Fruit fly (Drosophila melanogaster) whole organism, wandering third instar larva: ENCODE data around the gene Acsf2.

Experiments used
- Abd-B ChIP-seq: fragments of >200 bp; optimal IDR thresholded peaks from 2 replicates; lab custom pipeline; 2017; ENCODE audit warnings: missing biosample characterization, missing genetic modification characterization
- CG32264 ChIP-seq: fragments of 200-800 bp; sonication (Bioruptor generic); optimal IDR thresholded peaks from 2 replicates; lab custom pipeline; 2016; ENCODE audit warnings: missing biosample characterization, missing genetic modification characterization
- CG9705 ChIP-seq: fragments of 200-800 bp; sonication (Bioruptor generic); optimal IDR thresholded peaks from 2 replicates; lab custom pipeline; 2018; ENCODE audit warnings: missing biosample characterization, mild to moderate bottlenecking, missing genetic modification characterization
- CrebA ChIP-seq: fragments of 200-800 bp; sonication (Bioruptor generic); optimal IDR thresholded peaks from 2 replicates; lab custom pipeline; 2016; ENCODE audit warnings: missing biosample characterization, mild to moderate bottlenecking, missing genetic modification characterization, borderline replicate concordance
- Dfd ChIP-seq: fragments of >200 bp; optimal IDR thresholded peaks from 2 replicates; lab custom pipeline; 2017; ENCODE audit warnings: missing biosample characterization, missing genetic modification characterization
- Dif ChIP-seq: fragments of 200-275, 200-300 bp; sonication (Bioruptor generic); optimal IDR thresholded peaks from 2 replicates; lab custom pipeline; 2018; ENCODE audit warnings: missing biosample characterization, missing genetic modification characterization; ENCODE audit not compliant: partially characterized antibody
- GATAd ChIP-seq: sonication (Bioruptor generic); optimal IDR thresholded peaks from 2 replicates; lab custom pipeline; 2016; ENCODE audit warnings: missing biosample characterization, missing genetic modification characterization
- HLH106 ChIP-seq: fragments of 200-800 bp; optimal IDR thresholded peaks from 3 replicates; lab custom pipeline; 2019; ENCODE audit warnings: missing biosample characterization, mild to moderate bottlenecking, missing genetic modification characterization, moderate library complexity
- Hnf4 ChIP-seq: fragments of 200-800 bp; sonication (Bioruptor generic); optimal IDR thresholded peaks from 2 replicates; lab custom pipeline; 2016; ENCODE audit warnings: missing biosample characterization, mild to moderate bottlenecking, missing genetic modification characterization
- Hr78 ChIP-seq: fragments of >200 bp; optimal IDR thresholded peaks from 2 replicates; lab custom pipeline; 2017; ENCODE audit warnings: missing biosample characterization, missing genetic modification characterization
- Hr83 ChIP-seq: fragments of 200-300 bp; sonication (Bioruptor generic); optimal IDR thresholded peaks from 2 replicates; lab custom pipeline; 2016; ENCODE audit warnings: missing biosample characterization, mild to moderate bottlenecking, missing genetic modification characterization, moderate library complexity; ENCODE audit not compliant: poor library complexity, severe bottlenecking
- Jra ChIP-seq: sonication (Bioruptor generic); optimal IDR thresholded peaks from 2 replicates; lab custom pipeline; 2016; ENCODE audit warnings: missing biosample characterization, missing genetic modification characterization
- Mio ChIP-seq: sonication (Bioruptor generic); optimal IDR thresholded peaks from 2 replicates; lab custom pipeline; 2016; ENCODE audit warnings: missing biosample characterization, missing genetic modification characterization
- Myc ChIP-seq: fragments of >200 bp; optimal IDR thresholded peaks from 2 replicates; lab custom pipeline; 2017
- N ChIP-seq: fragments of >200 bp; optimal IDR thresholded peaks from 2 replicates; lab custom pipeline; 2018; ENCODE audit warnings: missing biosample characterization, missing external identifiers, missing genetic modification characterization
- OdsH ChIP-seq: fragments of 200-800 bp; sonication (Bioruptor generic); optimal IDR thresholded peaks from 2 replicates; lab custom pipeline; 2016; ENCODE audit warnings: missing biosample characterization, mild to moderate bottlenecking, missing genetic modification characterization
- Rel ChIP-seq, 2 experiments: fragments of 200-800 bp; sonication (Bioruptor generic) in 1 of 2; optimal IDR thresholded peaks; 2 replicates in 1 of 2; 3 replicates in 1 of 2; lab custom pipeline; 2016 to 2019; ENCODE audit warnings: mild to moderate bottlenecking in 2 of 2, missing biosample characterization in 2 of 2, missing genetic modification characterization in 2 of 2, moderate library complexity in 1 of 2
- Sp1 ChIP-seq: fragments of 200-800 bp; sonication (Bioruptor generic); optimal IDR thresholded peaks from 3 replicates; lab custom pipeline; 2019; ENCODE audit warnings: missing biosample characterization, mild to moderate bottlenecking, missing genetic modification characterization, moderate library complexity
- Vsx2 ChIP-seq: fragments of 200-300, 225-300 bp; sonication (Bioruptor generic); optimal IDR thresholded peaks from 2 replicates; lab custom pipeline; 2018; ENCODE audit warnings: missing biosample characterization, missing genetic modification characterization; ENCODE audit not compliant: partially characterized antibody
- br ChIP-seq: fragments of 200-800 bp; sonication (Bioruptor generic); optimal IDR thresholded peaks from 2 replicates; lab custom pipeline; 2016; ENCODE audit warnings: missing biosample characterization, missing genetic modification characterization
- brk ChIP-seq: fragments of 200-800 bp; sonication (Bioruptor generic); optimal IDR thresholded peaks from 2 replicates; lab custom pipeline; 2016; ENCODE audit warnings: missing biosample characterization, mild to moderate bottlenecking, missing genetic modification characterization
- dl ChIP-seq, 2 experiments: fragments of 175-275, 200-275 bp in 1 of 2; fragments of 200-275 bp in 1 of 2; sonication (Bioruptor generic); optimal IDR thresholded peaks; lab custom pipeline; 2018; ENCODE audit warnings: mild to moderate bottlenecking in 2 of 2, missing biosample characterization in 2 of 2, missing genetic modification characterization in 2 of 2, moderate library complexity in 2 of 2; ENCODE audit not compliant: partially characterized antibody in 2 of 2, insufficient read depth in 1 of 2
- dmrt93B ChIP-seq: fragments of 200-800 bp; sonication (Bioruptor generic); optimal IDR thresholded peaks from 2 replicates; lab custom pipeline; 2018; ENCODE audit warnings: missing biosample characterization, mild to moderate bottlenecking, missing genetic modification characterization
- dsf ChIP-seq: sonication (Bioruptor generic); optimal IDR thresholded peaks from 2 replicates; lab custom pipeline; 2016; ENCODE audit warnings: missing biosample characterization, missing genetic modification characterization, borderline replicate concordance
- ey ChIP-seq: fragments of 200-800 bp; sonication (Bioruptor generic); optimal IDR thresholded peaks from 2 replicates; lab custom pipeline; 2016; ENCODE audit warnings: missing biosample characterization, missing genetic modification characterization
- foxo ChIP-seq, 2 experiments: fragments of 200-800 bp; sonication (Bioruptor generic); optimal IDR thresholded peaks; 2 replicates in 1 of 2; 3 replicates in 1 of 2; lab custom pipeline; 2016 to 2017; ENCODE audit warnings: missing biosample characterization in 2 of 2, missing genetic modification characterization in 2 of 2
- fru ChIP-seq: fragments of 200-800 bp; sonication (Bioruptor generic); optimal IDR thresholded peaks from 3 replicates; lab custom pipeline; 2016; ENCODE audit warnings: missing biosample characterization, mild to moderate bottlenecking, missing genetic modification characterization
- h ChIP-seq: fragments of 200-800 bp; sonication (Bioruptor generic); optimal IDR thresholded peaks from 3 replicates; lab custom pipeline; 2016; ENCODE audit warnings: missing biosample characterization, mild to moderate bottlenecking, missing genetic modification characterization
- jim ChIP-seq: fragments of 175-275, 200-325 bp; sonication (Bioruptor generic); optimal IDR thresholded peaks from 2 replicates; lab custom pipeline; 2016; ENCODE audit warnings: missing biosample characterization, mild to moderate bottlenecking, missing genetic modification characterization
- lola ChIP-seq: fragments of >200 bp; optimal IDR thresholded peaks from 2 replicates; lab custom pipeline; 2017; ENCODE audit warnings: missing biosample characterization, missing genetic modification characterization
- pan ChIP-seq: fragments of >200 bp; optimal IDR thresholded peaks from 2 replicates; lab custom pipeline; 2017
- psq ChIP-seq: fragments of 200-800 bp; sonication (Bioruptor generic); optimal IDR thresholded peaks from 3 replicates; lab custom pipeline; 2017; ENCODE audit warnings: missing biosample characterization, mild to moderate bottlenecking, missing genetic modification characterization, moderate library complexity
- rgr ChIP-seq: fragments of 200-800 bp; sonication (Bioruptor generic); optimal IDR thresholded peaks from 3 replicates; lab custom pipeline; 2016; ENCODE audit warnings: missing biosample characterization, mild to moderate bottlenecking, missing genetic modification characterization
- sage ChIP-seq: fragments of 200-800 bp; sonication (Bioruptor generic); optimal IDR thresholded peaks from 2 replicates; lab custom pipeline; 2016; ENCODE audit warnings: missing biosample characterization, mild to moderate bottlenecking, missing genetic modification characterization
- sv ChIP-seq: fragments of 200-800 bp; sonication (Bioruptor generic); optimal IDR thresholded peaks from 3 replicates; lab custom pipeline; 2016; ENCODE audit warnings: missing biosample characterization, missing genetic modification characterization
- tai ChIP-seq: sonication (Bioruptor generic); optimal IDR thresholded peaks from 2 replicates; lab custom pipeline; 2016; ENCODE audit warnings: missing biosample characterization, missing genetic modification characterization
- usp ChIP-seq: fragments of >200 bp; optimal IDR thresholded peaks from 2 replicates; lab custom pipeline; 2017; ENCODE audit warnings: missing biosample characterization, missing genetic modification characterization
- woc ChIP-seq: sonication (Bioruptor generic); optimal IDR thresholded peaks from 2 replicates; lab custom pipeline; 2016; ENCODE audit warnings: missing biosample characterization, mild to moderate bottlenecking, missing genetic modification characterization

Acsf2 gene

dm6 chr2L:5305240-5305875 lies 36.7 kb downstream of the Acsf2 start:
- no peak for TF ChIP-seq lola
- no peak for TF ChIP-seq HLH106
- TF ChIP-seq Rel (GFP tag; optimal IDR thresholded peaks at IDR 0.05; lab: Kevin White, UChicago), result peak; percentile 73
- TF ChIP-seq Rel (tag; optimal IDR thresholded peaks at IDR 0.05; lab: Kevin White, UChicago), result peak; percentile 78
- no peak for TF ChIP-seq usp
- no peak for TF ChIP-seq dmrt93B (GFP tag; lab: Kevin White, UChicago)
- TF ChIP-seq brk, result peak; percentile 20
- no peak for TF ChIP-seq Abd-B (GFP tag; lab: Kevin White, UChicago)
- no peak for TF ChIP-seq dsf (GFP tag; lab: Kevin White, UChicago)
- peak; percentile 4 for TF ChIP-seq Hnf4
- no peak for TF ChIP-seq Hr78
- no peak for TF ChIP-seq sv
- TF ChIP-seq foxo (GFP tag; optimal IDR thresholded peaks at IDR 0.05; lab: Kevin White, UChicago), result peak in 1 of 2 experiments; percentile 20
- peak; percentile 35 for TF ChIP-seq rgr (GFP tag; lab: Kevin White, UChicago)
- TF ChIP-seq CrebA (GFP tag; lab: Kevin White, UChicago), result peak; percentile 80
- TF ChIP-seq jim, result peak; percentile 71
- TF ChIP-seq ey, result peak; percentile 13
- peak; percentile 65 for TF ChIP-seq br
- peak; percentile 11 for TF ChIP-seq sage (GFP tag; lab: Kevin White, UChicago)
- no peak for TF ChIP-seq CG32264 (GFP tag; lab: Kevin White, UChicago)
- TF ChIP-seq Vsx2 (GFP tag; lab: Kevin White, UChicago), result peak; percentile 3
- peak; percentile 45 for TF ChIP-seq fru
- TF ChIP-seq Hr83 (GFP tag; lab: Kevin White, UChicago), result peak; percentile 22
- no peak for TF ChIP-seq Dif (GFP tag; lab: Kevin White, UChicago)
- TF ChIP-seq Jra (GFP tag; lab: Kevin White, UChicago), result peak; percentile 25
- peak in 1 of 2 experiments; percentile 11 for TF ChIP-seq dl (GFP tag; optimal IDR thresholded peaks at IDR 0.05; lab: Kevin White, UChicago; ENCODE audit: insufficient read depth in 1 of 2, partially characterized antibody in 2 of 2)
- TF ChIP-seq CG9705 (GFP tag; lab: Kevin White, UChicago), result no peak
- TF ChIP-seq Myc (lab: Kevin White, UChicago), result no peak
- peak; percentile 33 for TF ChIP-seq Sp1 (GFP tag; lab: Kevin White, UChicago)
- peak; percentile 35 for TF ChIP-seq OdsH (GFP tag; lab: Kevin White, UChicago)
- no peak for TF ChIP-seq pan (lab: Kevin White, UChicago)
- peak; percentile 80 for TF ChIP-seq psq (GFP tag; lab: Kevin White, UChicago)
- TF ChIP-seq Mio, result peak; percentile 5
- TF ChIP-seq h (GFP tag; lab: Kevin White, UChicago), result peak; percentile 80
- no peak for TF ChIP-seq Dfd (GFP tag; lab: Kevin White, UChicago)
- peak; percentile 6 for TF ChIP-seq N (GFP tag; lab: Kevin White, UChicago)
- no peak for TF ChIP-seq GATAd (GFP tag; lab: Kevin White, UChicago)
- TF ChIP-seq woc (GFP tag; lab: Kevin White, UChicago), result no peak
- peak; percentile 64 for TF ChIP-seq tai (GFP tag; lab: Kevin White, UChicago)

dm6 chr2L:5304367-5304766 lies 37.7 kb downstream of the Acsf2 start:
- TF ChIP-seq br (no peak), Mio (no peak), Myc (lab: Kevin White, UChicago) (no peak), foxo (GFP tag; optimal IDR thresholded peaks at IDR 0.05; lab: Kevin White, UChicago) (no peak), sv (no peak), psq (GFP tag; lab: Kevin White, UChicago) (no peak), pan (lab: Kevin White, UChicago) (no peak), OdsH (GFP tag; lab: Kevin White, UChicago) (no peak), Sp1 (GFP tag; lab: Kevin White, UChicago) (no peak), Rel (GFP tag; optimal IDR thresholded peaks at IDR 0.05; lab: Kevin White, UChicago) (no peak), Rel (tag; optimal IDR thresholded peaks at IDR 0.05; lab: Kevin White, UChicago) (no peak), GATAd (GFP tag; lab: Kevin White, UChicago) (no peak), dsf (GFP tag; lab: Kevin White, UChicago) (no peak)
